Fruit fly (Drosophila melanogaster) whole organism, embryonic: ENCODE measurements around the gene numb.

Experiments used
- Atf3 ChIP-seq: fragments of 200-800 bp; sonication (Bioruptor generic); optimal IDR thresholded peaks from 3 replicates; lab custom pipeline; 2016; ENCODE audit warnings: missing biosample characterization, missing genetic modification characterization
- B-H2 ChIP-seq: fragments of 200-800 bp; sonication (Bioruptor generic); optimal IDR thresholded peaks from 2 replicates; lab custom pipeline; 2018; ENCODE audit warnings: missing biosample characterization, mild to moderate bottlenecking, missing genetic modification characterization
- Bdp1 ChIP-seq: fragments of 200-800 bp; sonication (Bioruptor generic); optimal IDR thresholded peaks from 3 replicates; lab custom pipeline; 2016; ENCODE audit warnings: missing biosample characterization, missing genetic modification characterization
- CG10209 ChIP-seq: fragments of 200-800 bp; sonication (Bioruptor generic); optimal IDR thresholded peaks from 3 replicates; lab custom pipeline; 2017; ENCODE audit warnings: missing biosample characterization, mild to moderate bottlenecking, missing genetic modification characterization, missing genetic modification reagents
- CG10267 ChIP-seq: fragments of 200-800 bp; sonication (Bioruptor generic); optimal IDR thresholded peaks from 2 replicates; lab custom pipeline; 2018; ENCODE audit warnings: missing biosample characterization, mild to moderate bottlenecking, missing genetic modification characterization, moderate library complexity
- CG10543 ChIP-seq: fragments of 200-800 bp; sonication (Bioruptor generic); optimal IDR thresholded peaks from 3 replicates; lab custom pipeline; 2017; ENCODE audit warnings: missing biosample characterization, mild to moderate bottlenecking, missing genetic modification characterization, moderate library complexity
- CG11560 ChIP-seq: fragments of 200-800 bp; sonication (Bioruptor generic); IDR thresholded peaks from 3 replicates; pipeline ENCODE4 v1.3.6; 2022; ENCODE audit warnings: missing biosample characterization, missing genetic modification characterization
- CG13894 ChIP-seq: fragments of 200-800 bp; sonication (Bioruptor generic); optimal IDR thresholded peaks from 3 replicates; lab custom pipeline; 2018; ENCODE audit warnings: missing biosample characterization, mild to moderate bottlenecking, missing genetic modification characterization, moderate library complexity
- CG14014 ChIP-seq: fragments of 200-800 bp; sonication (Bioruptor generic); IDR thresholded peaks from 2 replicates; pipeline ENCODE4 v1.3.6; 2022; ENCODE audit warnings: missing biosample characterization, missing genetic modification characterization
- CG15269 ChIP-seq: fragments of 200-800 bp; sonication (Bioruptor generic); optimal IDR thresholded peaks from 2 replicates; lab custom pipeline; 2018; ENCODE audit warnings: missing biosample characterization, mild to moderate bottlenecking, missing genetic modification characterization, moderate library complexity
- CG16863 ChIP-seq: fragments of 200-800 bp; sonication (Bioruptor generic); optimal IDR thresholded peaks from 3 replicates; lab custom pipeline; 2016; ENCODE audit warnings: missing biosample characterization, missing genetic modification characterization
- CG17328 ChIP-seq: fragments of 200-800 bp; sonication (Bioruptor generic); IDR thresholded peaks from 2 replicates; pipeline ENCODE4 v1.3.6; 2022; ENCODE audit warnings: missing biosample characterization, missing genetic modification characterization
- CG18011 ChIP-seq: fragments of 200-800 bp; sonication (Bioruptor generic); optimal IDR thresholded peaks from 2 replicates; lab custom pipeline; 2017; ENCODE audit warnings: missing biosample characterization, missing genetic modification characterization, mild to moderate bottlenecking, moderate library complexity, missing genotype
- CG1832 ChIP-seq: fragments of 200-800 bp; sonication (Bioruptor generic); optimal IDR thresholded peaks from 2 replicates; lab custom pipeline; 2017; ENCODE audit warnings: missing biosample characterization, mild to moderate bottlenecking, missing genetic modification characterization, inconsistent platforms
- CG30431 ChIP-seq: fragments of 200-800 bp; sonication (Bioruptor generic); optimal IDR thresholded peaks from 2 replicates; lab custom pipeline; 2017; ENCODE audit warnings: missing biosample characterization, missing genetic modification characterization
- CG31224 ChIP-seq: fragments of 200-800 bp; sonication (Bioruptor generic); IDR thresholded peaks from 2 replicates; pipeline ENCODE4 v1.3.6; 2022; ENCODE audit warnings: missing biosample characterization, missing genetic modification characterization
- CG31365 ChIP-seq: fragments of 200-800 bp; sonication (Bioruptor generic); optimal IDR thresholded peaks from 2 replicates; lab custom pipeline; 2018; ENCODE audit warnings: missing biosample characterization, mild to moderate bottlenecking, missing genetic modification characterization
- CG31388 ChIP-seq: fragments of 200-800 bp; sonication (Bioruptor generic); optimal IDR thresholded peaks from 2 replicates; lab custom pipeline; 2016; ENCODE audit warnings: missing biosample characterization, missing genetic modification characterization
- CG32532 ChIP-seq: fragments of 200-800 bp; sonication (Bioruptor generic); IDR thresholded peaks from 2 replicates; pipeline ENCODE4 v1.3.6; 2022; ENCODE audit warnings: missing biosample characterization, missing genetic modification characterization
- CG32772 ChIP-seq: fragments of 200-800 bp; sonication (Bioruptor generic); IDR thresholded peaks from 2 replicates; pipeline ENCODE4 v1.3.6; 2022; ENCODE audit warnings: missing biosample characterization, missing genetic modification characterization
- CG3995 ChIP-seq: fragments of 200-800 bp; sonication (Bioruptor generic); optimal IDR thresholded peaks from 3 replicates; lab custom pipeline; 2016; ENCODE audit warnings: missing biosample characterization, missing genetic modification characterization
- CG4328 ChIP-seq: fragments of 200-800 bp; sonication (Bioruptor generic); optimal IDR thresholded peaks from 3 replicates; lab custom pipeline; 2017; ENCODE audit warnings: missing biosample characterization, missing genetic modification reagents, missing genetic modification characterization
- CG6791 ChIP-seq: fragments of 200-800 bp; sonication (Bioruptor generic); IDR thresholded peaks from 3 replicates; pipeline ENCODE4 v1.3.6; 2022; ENCODE audit warnings: missing biosample characterization, missing genetic modification characterization; ENCODE audit not compliant: partially characterized antibody
- CG7357 ChIP-seq: fragments of 200-800 bp; sonication (Bioruptor generic); IDR thresholded peaks from 3 replicates; pipeline ENCODE4 v1.3.6; 2022; ENCODE audit warnings: missing biosample characterization, missing genetic modification characterization
- CG8290 ChIP-seq, 3 experiments: fragments of 200-800 bp; sonication (Bioruptor generic); optimal IDR thresholded peaks; 2 replicates each; lab custom pipeline; 2016 to 2019; ENCODE audit warnings: missing biosample characterization in 3 of 3, missing genetic modification characterization in 3 of 3, mild to moderate bottlenecking in 2 of 3, moderate library complexity in 1 of 3
- CG9609 ChIP-seq: fragments of 200-800 bp; sonication (Bioruptor generic); optimal IDR thresholded peaks from 3 replicates; lab custom pipeline; 2016; ENCODE audit warnings: missing biosample characterization, missing genetic modification characterization
- Ets65A ChIP-seq: fragments of 200-800 bp; sonication (Bioruptor generic); peaks from one replicate; lab custom pipeline; 2016; ENCODE audit warnings: missing biosample characterization, missing genetic modification characterization
- Ets97D ChIP-seq: fragments of 200-800 bp; sonication (Bioruptor generic); optimal IDR thresholded peaks from 3 replicates; lab custom pipeline; 2016; ENCODE audit warnings: missing biosample characterization, missing genetic modification characterization
- Jarid2 ChIP-seq: fragments of 200-800 bp; sonication (Bioruptor generic); optimal IDR thresholded peaks from 3 replicates; lab custom pipeline; 2017; ENCODE audit warnings: mild to moderate bottlenecking, missing biosample characterization, missing genetic modification reagents, missing genetic modification characterization
- Med ChIP-seq: fragments of 200-800 bp; sonication (Bioruptor generic); peaks from one replicate; lab custom pipeline; 2016; ENCODE audit warnings: missing biosample characterization, missing genetic modification characterization, mild to moderate bottlenecking, inconsistent platforms, moderate library complexity
- Meics ChIP-seq: fragments of 200-800 bp; sonication (Bioruptor generic); optimal IDR thresholded peaks from 2 replicates; lab custom pipeline; 2017; ENCODE audit warnings: missing biosample characterization, mild to moderate bottlenecking, missing genetic modification characterization
- Trl ChIP-seq, 3 experiments: fragments of >200 bp in 2 of 3; fragments of 200-800 bp in 1 of 3; sonication (Bioruptor generic) in 1 of 3; optimal IDR thresholded peaks; 2 replicates in 1 of 3; 3 replicates in 2 of 3; lab custom pipeline; 2016 to 2017; ENCODE audit warnings: missing biosample characterization in 1 of 3, missing genetic modification characterization in 1 of 3
- bowl ChIP-seq: fragments of 200-800 bp; sonication (Bioruptor generic); IDR thresholded peaks from 2 replicates; pipeline ENCODE4 v1.3.6; 2022; ENCODE audit warnings: missing biosample characterization, missing genetic modification characterization
- chinmo ChIP-seq: fragments of 200-800 bp; sonication (Bioruptor generic); IDR thresholded peaks from 4 replicates; pipeline ENCODE4 v1.3.6; 2022; ENCODE audit warnings: missing biosample characterization, missing genetic modification characterization; ENCODE audit not compliant: partially characterized antibody
- ci ChIP-seq: fragments of 200-800 bp; sonication (Bioruptor generic); IDR thresholded peaks from 3 replicates; pipeline ENCODE4 v1.3.6; 2022; ENCODE audit warnings: missing biosample characterization, missing genetic modification characterization
- dmrt99B ChIP-seq: fragments of 200-800 bp; sonication (Bioruptor generic); optimal IDR thresholded peaks from 2 replicates; lab custom pipeline; 2018; ENCODE audit warnings: missing biosample characterization, mild to moderate bottlenecking, missing genetic modification characterization, moderate library complexity
- emc ChIP-seq: fragments of 200-800 bp; sonication (Bioruptor generic); optimal IDR thresholded peaks from 2 replicates; lab custom pipeline; 2016; ENCODE audit warnings: missing biosample characterization, missing genetic modification characterization
- en ChIP-seq: fragments of 200-800 bp; sonication (Bioruptor generic); optimal IDR thresholded peaks from 2 replicates; lab custom pipeline; 2016; ENCODE audit warnings: missing biosample characterization, missing genetic modification characterization
- fd3F ChIP-seq: fragments of 200-800 bp; sonication (Bioruptor generic); optimal IDR thresholded peaks from 2 replicates; lab custom pipeline; 2018; ENCODE audit warnings: missing biosample characterization, mild to moderate bottlenecking, missing genetic modification characterization, moderate library complexity
- hkb ChIP-seq, 2 experiments: fragments of 200-800 bp in 1 of 2; fragments of >200 bp in 1 of 2; sonication (Bioruptor generic) in 1 of 2; IDR thresholded peaks in 1 of 2; optimal IDR thresholded peaks in 1 of 2; 2 replicates each; pipeline versions ENCODE4 v1.3.6 to Lab custom; 2017 to 2022; ENCODE audit warnings: missing biosample characterization in 1 of 2, missing genetic modification characterization in 1 of 2
- mirr ChIP-seq: fragments of 200-800 bp; sonication (Bioruptor generic); optimal IDR thresholded peaks from 3 replicates; lab custom pipeline; 2018; ENCODE audit warnings: missing biosample characterization, mild to moderate bottlenecking, missing genetic modification characterization
- nom ChIP-seq: fragments of 200-800 bp; sonication (Bioruptor generic); optimal IDR thresholded peaks from 2 replicates; lab custom pipeline; 2017; ENCODE audit warnings: missing biosample characterization, missing genetic modification characterization, mild to moderate bottlenecking, moderate library complexity, missing genetic modification reagents
- otp ChIP-seq: fragments of 200-800 bp; sonication (Bioruptor generic); IDR thresholded peaks from 3 replicates; pipeline ENCODE4, ENCODE4 v1.3.6; 2022; ENCODE audit warnings: missing biosample characterization, missing genetic modification characterization
- pfk ChIP-seq: fragments of 200-800 bp; sonication (Bioruptor generic); optimal IDR thresholded peaks from 2 replicates; lab custom pipeline; 2018; ENCODE audit warnings: missing biosample characterization, mild to moderate bottlenecking, missing genetic modification characterization, moderate library complexity
- salm ChIP-seq: fragments of 200-800 bp; sonication (Bioruptor generic); optimal IDR thresholded peaks from 2 replicates; lab custom pipeline; 2018; ENCODE audit warnings: missing biosample characterization, mild to moderate bottlenecking, missing genetic modification characterization
- slou ChIP-seq: fragments of 200-800 bp; sonication (Bioruptor generic); optimal IDR thresholded peaks from 3 replicates; lab custom pipeline; 2016; ENCODE audit warnings: missing biosample characterization, missing genetic modification characterization
- wor ChIP-seq: fragments of 200-800 bp; sonication (Bioruptor generic); IDR thresholded peaks from 2 replicates; pipeline ENCODE4 v1.3.6; 2022; ENCODE audit warnings: missing biosample characterization, missing genetic modification characterization
- yki ChIP-seq: fragments of >200 bp; optimal IDR thresholded peaks from 3 replicates; lab custom pipeline; 2018
- zfh1 ChIP-seq: fragments of 200-800 bp; sonication (Bioruptor generic); IDR thresholded peaks from 3 replicates; pipeline ENCODE4 v1.3.6; 2022; ENCODE audit warnings: missing biosample characterization, missing genetic modification characterization

The numb gene

DNA sequence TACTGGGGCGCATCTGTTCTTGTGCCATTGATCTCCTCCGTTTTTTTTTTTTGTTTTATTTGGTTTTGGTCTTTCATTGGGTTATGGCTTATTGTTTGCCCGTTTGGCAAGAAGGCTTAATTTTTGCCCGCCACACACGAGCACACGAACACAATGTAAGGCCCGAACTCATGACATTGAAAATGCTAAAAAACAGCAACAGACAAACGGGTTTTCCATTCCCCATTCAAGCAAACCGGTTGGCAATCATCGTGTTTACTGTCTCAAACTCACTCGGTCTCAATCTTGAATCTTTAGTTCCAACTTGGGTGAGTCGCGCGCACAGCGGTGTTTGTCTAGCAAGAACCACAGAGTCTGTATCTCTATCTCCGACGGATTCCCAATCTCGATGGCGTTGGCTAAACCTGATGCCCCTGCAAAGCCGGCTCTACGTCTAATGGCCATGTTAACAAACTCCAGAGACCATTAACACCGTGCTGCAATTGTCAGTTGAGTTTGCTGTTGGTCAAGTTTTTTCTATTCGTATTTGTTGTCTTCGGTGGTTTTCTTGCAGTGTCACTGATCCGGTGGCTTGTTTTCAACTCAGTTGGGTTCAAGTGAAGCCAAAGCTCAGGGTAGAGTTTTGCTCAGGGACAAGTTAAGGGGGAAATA is 71.4 kb downstream of the numb start (continued):
- peak; percentile 48 for TF ChIP-seq CG10543 (GFP tag; lab: Kevin White, UChicago)
- TF ChIP-seq Med = peak; percentile 85
- peak; percentile 88; the same call in 3 of the 4 replicates for TF ChIP-seq chinmo (GFP tag; lab: Robert Waterston, UW)
- 0 out of 3 replicates have a peak, but pooled peaks have one; percentile 24 for TF ChIP-seq ci (GFP tag; lab: Robert Waterston, UW)
- no peak for TF ChIP-seq CG31388 (GFP tag; lab: Kevin White, UChicago)
- no peak for TF ChIP-seq yki (lab: Kevin White, UChicago)
- no peak for TF ChIP-seq Trl (optimal IDR thresholded peaks at IDR 0.05; lab: Kevin White, UChicago)
- no peak for TF ChIP-seq Trl (GFP tag; optimal IDR thresholded peaks at IDR 0.05; lab: Kevin White, UChicago)
- TF ChIP-seq Jarid2 (GFP tag; lab: Kevin White, UChicago) = no peak
- peak; percentile 70 for TF ChIP-seq CG13894
- no peak for TF ChIP-seq CG10209
- TF ChIP-seq zfh1 (GFP tag; lab: Robert Waterston, UW) = no peak
- no peak for TF ChIP-seq CG16863
- no peak for TF ChIP-seq CG4328 (GFP tag; lab: Kevin White, UChicago)
- no peak for TF ChIP-seq CG9609
- peak; percentile 43 for TF ChIP-seq mirr (GFP tag; lab: Kevin White, UChicago)
- TF ChIP-seq CG10267 = no peak
- TF ChIP-seq CG8290 (GFP tag; optimal IDR thresholded peaks at IDR 0.05; lab: Kevin White, UChicago) = no peak
- TF ChIP-seq CG8290 (tag; optimal IDR thresholded peaks at IDR 0.05; lab: Kevin White, UChicago) = peak in 1 of 2 experiments; percentile 48
- TF ChIP-seq CG11560 (tag; lab: Robert Waterston, UW) = no peak
- TF ChIP-seq fd3F = no peak
- no peak for TF ChIP-seq pfk (GFP tag; lab: Kevin White, UChicago)
- no peak for TF ChIP-seq CG32772 (GFP tag; lab: Robert Waterston, UW)
- no peak for TF ChIP-seq CG17328 (GFP tag; lab: Robert Waterston, UW)
- peak; percentile 5 for TF ChIP-seq CG15269
- TF ChIP-seq B-H2 (GFP tag; lab: Kevin White, UChicago) = no peak
- TF ChIP-seq CG31365 (tag; lab: Kevin White, UChicago) = no peak
- TF ChIP-seq CG14014 (GFP tag; lab: Robert Waterston, UW) = no peak
- TF ChIP-seq hkb (optimal IDR thresholded peaks at IDR 0.05; lab: Kevin White, UChicago) = no peak
- TF ChIP-seq hkb (GFP tag; IDR thresholded peaks at IDR 0.05; lab: Robert Waterston, UW) = 0 out of 2 replicates have a peak, but pooled peaks have one; percentile 28
- TF ChIP-seq dmrt99B (tag; lab: Kevin White, UChicago) = no peak
- no peak for TF ChIP-seq CG31224
- no peak for TF ChIP-seq CG18011 (GFP tag; lab: Kevin White, UChicago)
- no peak for TF ChIP-seq salm
- no peak for TF ChIP-seq Ets65A
- TF ChIP-seq CG30431 (GFP tag; lab: Kevin White, UChicago) = no peak
- TF ChIP-seq CG7357 = no peak
- TF ChIP-seq slou = no peak
- TF ChIP-seq emc (GFP tag; lab: Kevin White, UChicago) = no peak
- TF ChIP-seq wor = no peak
- TF ChIP-seq otp (GFP tag; lab: Robert Waterston, UW) = peak; percentile 40; the same call in 1 of the 3 replicates
- TF ChIP-seq CG3995 (GFP tag; lab: Kevin White, UChicago) = no peak
- no peak for TF ChIP-seq nom (GFP tag; lab: Kevin White, UChicago)
- 0 out of 2 replicates have a peak, but pooled peaks have one; percentile 19 for TF ChIP-seq CG32532 (GFP tag; lab: Robert Waterston, UW)
- no peak for TF ChIP-seq CG6791
- TF ChIP-seq Atf3 (GFP tag; lab: Kevin White, UChicago) = no peak
- no peak for TF ChIP-seq CG1832 (GFP tag; lab: Kevin White, UChicago)
- TF ChIP-seq Bdp1 (GFP tag; lab: Kevin White, UChicago) = no peak
- no peak for TF ChIP-seq Ets97D (GFP tag; lab: Kevin White, UChicago)
- no peak for TF ChIP-seq bowl (GFP tag; lab: Robert Waterston, UW)
- no peak for TF ChIP-seq en (GFP tag; lab: Kevin White, UChicago)
- peak; percentile 19 for TF ChIP-seq Meics (GFP tag; lab: Kevin White, UChicago)
